Worm (Caenorhabditis elegans) whole organism, mixed stage, embryonic: Measurements from ENCODE around the gene acy-2.

Source experiments
- blmp-1 ChIP-seq: fragments of 150-350 bp; optimal IDR thresholded peaks from 2 replicates; lab custom pipeline; 2014; ENCODE audit warnings: missing biosample characterization, missing genetic modification characterization
- ces-1 ChIP-seq: fragments of 150-350 bp; optimal IDR thresholded peaks from 2 replicates; lab custom pipeline; 2014; ENCODE audit warnings: missing biosample characterization, missing genetic modification reagents, missing genetic modification characterization
- elt-1 ChIP-seq: sonication (generic microtip); optimal IDR thresholded peaks from 2 replicates; lab custom pipeline; 2017; ENCODE audit warnings: missing genetic modification characterization, mild to moderate bottlenecking, missing compliant biosample characterization, antibody characterized with exemption, moderate library complexity, borderline replicate concordance; ENCODE audit not compliant: insufficient read depth
- elt-3 ChIP-seq: fragments of 150-350 bp; optimal IDR thresholded peaks from 2 replicates; lab custom pipeline; 2014; ENCODE audit warnings: missing biosample characterization, missing genetic modification characterization
- lin-13 ChIP-seq: fragments of 150-350 bp; optimal IDR thresholded peaks from 2 replicates; lab custom pipeline; 2014; ENCODE audit warnings: missing biosample characterization, missing genetic modification characterization
- lin-32 ChIP-seq: fragments of 200-800 bp; sonication (Bioruptor generic); optimal IDR thresholded peaks from 2 replicates; lab custom pipeline; 2018; ENCODE audit warnings: mild to moderate bottlenecking, missing genetic modification characterization, missing compliant biosample characterization
- nhr-28 ChIP-seq: fragments of 150-350 bp; optimal IDR thresholded peaks from 2 replicates; lab custom pipeline; 2014; ENCODE audit warnings: missing biosample characterization, missing genetic modification characterization
- pha-4 ChIP-seq: fragments of 150-350 bp; optimal IDR thresholded peaks from 2 replicates; lab custom pipeline; 2018; ENCODE audit warnings: missing biosample characterization, missing genetic modification reagents, missing genetic modification characterization
- snpc-4 ChIP-seq: fragments of 150-350 bp; optimal IDR thresholded peaks from 2 replicates; lab custom pipeline; 2014; ENCODE audit warnings: missing biosample characterization, missing genetic modification characterization
- unc-39 ChIP-seq: fragments of 150-350 bp; optimal IDR thresholded peaks from 2 replicates; lab custom pipeline; 2014; ENCODE audit warnings: missing biosample characterization, missing genetic modification characterization
- unc-62 ChIP-seq: fragments of 150-350 bp; optimal IDR thresholded peaks from 2 replicates; lab custom pipeline; 2014; ENCODE audit warnings: missing biosample characterization, missing genetic modification reagents, missing genetic modification characterization
- ztf-11 ChIP-seq: fragments of 150-350 bp; optimal IDR thresholded peaks from 2 replicates; lab custom pipeline; 2014; ENCODE audit warnings: missing biosample characterization, missing genetic modification characterization

DNA sequence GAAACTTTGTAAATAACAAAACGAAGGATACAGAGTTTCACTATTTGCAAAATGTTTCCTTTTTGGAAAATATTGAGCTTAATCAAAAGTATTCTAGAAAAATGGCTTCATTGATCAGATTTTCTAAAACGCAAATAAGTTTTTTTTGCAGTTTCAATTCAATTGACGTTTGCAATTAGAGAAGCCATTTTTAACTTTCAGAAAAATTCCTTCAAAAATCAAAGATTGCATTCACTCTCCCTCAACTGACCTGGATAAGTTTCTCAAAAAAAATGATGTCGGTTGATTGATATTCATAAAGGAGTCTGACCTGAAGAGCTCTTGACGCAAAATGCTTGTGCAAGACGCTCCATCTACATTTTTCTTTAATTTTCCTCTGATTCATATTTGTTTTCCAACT is 2.1 kb upstream of the acy-2 start:
- no peak for TF ChIP-seq lin-13 (tag; lab: Kevin White, UChicago)
- TF ChIP-seq nhr-28 (tag; lab: Kevin White, UChicago), result no peak
- no peak for TF ChIP-seq ces-1 (GFP tag; lab: Kevin White, UChicago)
- no peak for TF ChIP-seq pha-4 (tag; lab: Kevin White, UChicago)
- no peak for TF ChIP-seq snpc-4 (tag; lab: Kevin White, UChicago)
- TF ChIP-seq blmp-1 (tag; lab: Kevin White, UChicago), result no peak
- no peak for TF ChIP-seq lin-32
- TF ChIP-seq elt-3 (tag; lab: Kevin White, UChicago), result no peak
- TF ChIP-seq unc-39 (tag; lab: Kevin White, UChicago), result no peak
- no peak for TF ChIP-seq unc-62 (GFP tag; lab: Kevin White, UChicago)
- TF ChIP-seq ztf-11 (tag; lab: Kevin White, UChicago), result no peak
- TF ChIP-seq elt-1 (tag; lab: Kevin White, UChicago), result no peak
